Fruit fly (Drosophila melanogaster): ENCODE measurements around the gene trol.

The trol gene

dm6 chrX:2434913-2435312 lies 110.3 kb downstream of the trol start:
- peak; percentile 89 for TF ChIP-seq Nf-YC (tag; optimal IDR thresholded peaks at IDR 0.05)
- peak; percentile 43 for TF ChIP-seq cad (GFP tag; optimal IDR thresholded peaks at IDR 0.05)
- peak; percentile 16 for TF ChIP-seq phol (tag; optimal IDR thresholded peaks at IDR 0.05)
- peak; percentile 95 for TF ChIP-seq Nf-YB (GFP tag; optimal IDR thresholded peaks at IDR 0.05)
- TF ChIP-seq Deaf1 (tag; optimal IDR thresholded peaks at IDR 0.05), result peak; percentile 8
- TF ChIP-seq CG13424 (tag; optimal IDR thresholded peaks at IDR 0.05), result no peak
- no peak for TF ChIP-seq trh (GFP tag; optimal IDR thresholded peaks at IDR 0.05)

dm6 chrX:2428903-2429302 lies 116.3 kb downstream of the trol start, which contains the start of gene gt:
Gene gt (minus strand): TSS chrX:2428967.
- TF ChIP-seq emc (GFP tag; optimal IDR thresholded peaks at IDR 0.05) (no peak), kni (GFP tag; optimal IDR thresholded peaks at IDR 0.05) (no peak), crol (GFP tag; IDR thresholded peaks at IDR 0.05) (peak; percentile 43; the same call in 1 of the 2 replicates), Fer3 (tag; optimal IDR thresholded peaks at IDR 0.05) (no peak), tna (GFP tag; IDR thresholded peaks at IDR 0.05; ENCODE audit: partially characterized antibody) (no peak), Nf-YC (tag; optimal IDR thresholded peaks at IDR 0.05) (peak; percentile 86), seq (GFP tag; IDR thresholded peaks at IDR 0.05) (peak; percentile 79), Nf-YB (GFP tag; optimal IDR thresholded peaks at IDR 0.05) (peak; percentile 82), zen (tag; optimal IDR thresholded peaks at IDR 0.05) (peak; percentile 18), CG15479 (GFP tag; optimal IDR thresholded peaks at IDR 0.05) (peak; percentile 30), CG1832 (GFP tag; optimal IDR thresholded peaks at IDR 0.05) (peak; percentile 76), Hey (tag; optimal IDR thresholded peaks at IDR 0.05) (no peak), CG10321 (GFP tag; IDR thresholded peaks at IDR 0.05) (peak; percentile 21; the same call in 1 of the 2 replicates), Hr78 (GFP tag; optimal IDR thresholded peaks at IDR 0.05) (peak in 1 of 2 experiments; percentile 0), fd64A (GFP tag; optimal IDR thresholded peaks at IDR 0.05) (no peak), CG2116 (GFP tag; optimal IDR thresholded peaks at IDR 0.05) (no peak), phol (tag; optimal IDR thresholded peaks at IDR 0.05) (peak; percentile 26), cad (GFP tag; optimal IDR thresholded peaks at IDR 0.05) (peak; percentile 48), Myb (GFP tag; optimal IDR thresholded peaks at IDR 0.05) (no peak), tll (GFP tag; optimal IDR thresholded peaks at IDR 0.05) (peak in 1 of 2 experiments; percentile 95), bcd (GFP tag; optimal IDR thresholded peaks at IDR 0.05) (no peak), CG7556 (GFP tag; optimal IDR thresholded peaks at IDR 0.05) (no peak), CG1647 (GFP tag; optimal IDR thresholded peaks at IDR 0.05) (no peak), zf30C (GFP tag; optimal IDR thresholded peaks at IDR 0.05) (no peak), insv (GFP tag; optimal IDR thresholded peaks at IDR 0.05) (no peak), ewg (GFP tag; optimal IDR thresholded peaks at IDR 0.05) (peak; percentile 51), bsh (GFP tag; optimal IDR thresholded peaks at IDR 0.05) (no peak), toy (GFP tag; IDR thresholded peaks at IDR 0.05) (no peak), Hr51 (GFP tag; optimal IDR thresholded peaks at IDR 0.05) (no peak), Kr (GFP tag; optimal IDR thresholded peaks at IDR 0.05) (peak; percentile 98), Deaf1 (tag; optimal IDR thresholded peaks at IDR 0.05) (peak; percentile 94), pros (GFP tag; optimal IDR thresholded peaks at IDR 0.05) (no peak)

- no peak for TF ChIP-seq so (GFP tag; IDR thresholded peaks at IDR 0.05)
- TF ChIP-seq B-H1 (GFP tag; IDR thresholded peaks at IDR 0.05), result no peak
- TF ChIP-seq bsh (GFP tag; optimal IDR thresholded peaks at IDR 0.05), result no peak
- TF ChIP-seq CG4730 (GFP tag; IDR thresholded peaks at IDR 0.05), result no peak
- no peak for TF ChIP-seq Hr78 (GFP tag; optimal IDR thresholded peaks at IDR 0.05)
- TF ChIP-seq Asciz (GFP tag; optimal IDR thresholded peaks at IDR 0.05), result no peak
- TF ChIP-seq CG32772 (GFP tag; IDR thresholded peaks at IDR 0.05), result no peak
- no peak for TF ChIP-seq CG30431 (GFP tag; optimal IDR thresholded peaks at IDR 0.05)
- no peak for TF ChIP-seq bab2 (GFP tag; optimal IDR thresholded peaks at IDR 0.05)
- TF ChIP-seq CG8388 (GFP tag; optimal IDR thresholded peaks at IDR 0.05), result no peak
- TF ChIP-seq CG17359 (tag; optimal IDR thresholded peaks at IDR 0.05), result no peak
- no peak for TF ChIP-seq CG33557 (GFP tag; optimal IDR thresholded peaks at IDR 0.05)
- TF ChIP-seq gro (GFP tag; optimal IDR thresholded peaks at IDR 0.05), result no peak
- TF ChIP-seq Hand (GFP tag; optimal IDR thresholded peaks at IDR 0.05), result no peak
- no peak for TF ChIP-seq CG2202 (tag; optimal IDR thresholded peaks at IDR 0.05)
Measured at dm6 chrX:2425755-2426154, 119.5 kb downstream of the trol start, which contains the start of gene CG32797. Gene CG32797 (minus strand): TSS chrX:2425855.
